Fruit fly (Drosophila melanogaster): Measurements from ENCODE around the gene pira.

The pira gene

DNA sequence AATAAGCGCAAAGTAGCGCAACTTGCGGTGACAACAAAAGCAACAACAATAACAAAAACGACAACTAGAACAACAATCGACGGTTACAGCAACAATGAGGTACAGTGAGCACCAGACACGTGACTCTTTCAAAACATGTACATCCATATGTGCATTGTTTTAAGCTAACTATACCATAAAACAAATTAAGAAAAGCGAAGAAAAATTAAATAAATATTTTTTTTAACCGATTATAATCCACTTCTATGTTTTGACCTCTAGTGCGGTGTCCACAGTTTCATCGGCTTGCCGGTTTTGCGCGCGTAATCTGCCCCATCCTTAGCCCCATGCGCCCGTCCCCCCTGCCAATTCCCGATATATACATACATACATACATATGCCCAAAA, 9.1 kb downstream of the pira start (continued):
- TF ChIP-seq Antp (GFP tag; optimal IDR thresholded peaks at IDR 0.05): peak; percentile 86
- no peak for TF ChIP-seq zf30C (GFP tag; optimal IDR thresholded peaks at IDR 0.05)
- peak; percentile 80 to 92 for TF ChIP-seq dpn (GFP tag; optimal IDR thresholded peaks at IDR 0.05)
- TF ChIP-seq fd102C (GFP tag; optimal IDR thresholded peaks at IDR 0.05): no peak
- peak; percentile 74 for TF ChIP-seq gcm (GFP tag; optimal IDR thresholded peaks at IDR 0.05)
- peak; percentile 87 for TF ChIP-seq BtbVII (GFP tag; optimal IDR thresholded peaks at IDR 0.05)
- peak in 1 of 2 experiments; percentile 55 for TF ChIP-seq Eip74EF (GFP tag; optimal IDR thresholded peaks at IDR 0.05)
- TF ChIP-seq CG11456 (GFP tag; IDR thresholded peaks at IDR 0.05): peak; percentile 97
- no peak for TF ChIP-seq Hr39 (optimal IDR thresholded peaks at IDR 0.05)
- peak; percentile 80 for TF ChIP-seq CG5245 (GFP tag; optimal IDR thresholded peaks at IDR 0.05)
- TF ChIP-seq CG12744 (GFP tag; optimal IDR thresholded peaks at IDR 0.05): peak; percentile 82
- TF ChIP-seq CG13287 (GFP tag; IDR thresholded peaks at IDR 0.05; ENCODE audit: partially characterized antibody): no peak
- peak; percentile 95 for TF ChIP-seq corto (GFP tag; optimal IDR thresholded peaks at IDR 0.05)
- TF ChIP-seq CG4617 (GFP tag; optimal IDR thresholded peaks at IDR 0.05; ENCODE audit: borderline replicate concordance): peak; percentile 68
- no peak for TF ChIP-seq stwl (tag; optimal IDR thresholded peaks at IDR 0.05)
- TF ChIP-seq ato (GFP tag; IDR thresholded peaks at IDR 0.05; ENCODE audit: partially characterized antibody): no peak
- TF ChIP-seq CG11085 (GFP tag; IDR thresholded peaks at IDR 0.05): peak; percentile 95
- peak; percentile 87 for TF ChIP-seq CG31441 (GFP tag; IDR thresholded peaks at IDR 0.05)
- peak; percentile 81 for TF ChIP-seq Bteb2 (GFP tag; optimal IDR thresholded peaks at IDR 0.05)
- peak; percentile 90 for TF ChIP-seq Oaz (GFP tag; IDR thresholded peaks at IDR 0.05)
- no peak for TF ChIP-seq knrl (GFP tag; IDR thresholded peaks at IDR 0.05; ENCODE audit: partially characterized antibody)
- TF ChIP-seq da (GFP tag; optimal IDR thresholded peaks at IDR 0.05): peak; percentile 49
- peak; percentile 6 for TF ChIP-seq CG14965 (GFP tag; optimal IDR thresholded peaks at IDR 0.05; ENCODE audit: borderline replicate concordance)
- no peak for TF ChIP-seq Dll (GFP tag; IDR thresholded peaks at IDR 0.05; ENCODE audit: partially characterized antibody)
- peak; percentile 92 for TF ChIP-seq H15 (GFP tag; IDR thresholded peaks at IDR 0.05)
- peak in 1 of 2 experiments; percentile 2 for TF ChIP-seq insv (GFP tag; optimal IDR thresholded peaks at IDR 0.05)
- TF ChIP-seq maf-S (GFP tag; optimal IDR thresholded peaks at IDR 0.05): peak; percentile 82
- no peak for TF ChIP-seq hbn (GFP tag; IDR thresholded peaks at IDR 0.05; ENCODE audit: partially characterized antibody)
- peak; percentile 86 for TF ChIP-seq CG7357 (GFP tag; IDR thresholded peaks at IDR 0.05)
- peak; percentile 67; the same call in 1 of the 2 replicates for TF ChIP-seq aop (GFP tag; IDR thresholded peaks at IDR 0.05)
- peak; percentile 38 for TF ChIP-seq fd64A (GFP tag; optimal IDR thresholded peaks at IDR 0.05)
- TF ChIP-seq Abd-B (GFP tag; optimal IDR thresholded peaks at IDR 0.05): peak; percentile 63
- TF ChIP-seq CG1647 (GFP tag; optimal IDR thresholded peaks at IDR 0.05): peak; percentile 73
- no peak for TF ChIP-seq cg (GFP tag; optimal IDR thresholded peaks at IDR 0.05)
- TF ChIP-seq ab (GFP tag; optimal IDR thresholded peaks at IDR 0.05): peak; percentile 88
- 0 out of 3 replicates have a peak, but pooled peaks have one; percentile 46 for TF ChIP-seq z (GFP tag; IDR thresholded peaks at IDR 0.05)
- peak; percentile 93 for TF ChIP-seq esg (GFP tag; conservative IDR thresholded peaks at IDR 0.05)
- peak; percentile 89 for TF ChIP-seq Lim3 (GFP tag; IDR thresholded peaks at IDR 0.05)
- peak; percentile 56 for TF ChIP-seq sug (tag; optimal IDR thresholded peaks at IDR 0.05)
- no peak for TF ChIP-seq pfk (GFP tag; optimal IDR thresholded peaks at IDR 0.05)
- peak; percentile 96 for TF ChIP-seq stc (GFP tag; IDR thresholded peaks at IDR 0.05)
- no peak for TF ChIP-seq CG42726 (GFP tag; IDR thresholded peaks at IDR 0.05; ENCODE audit: partially characterized antibody)
- TF ChIP-seq Sox100B (GFP tag; optimal IDR thresholded peaks at IDR 0.05): peak; percentile 79
- peak; percentile 40 for TF ChIP-seq Dref (GFP tag; IDR thresholded peaks at IDR 0.05)
- peak; percentile 85 for TF ChIP-seq CG17361 (GFP tag; IDR thresholded peaks at IDR 0.05)
- TF ChIP-seq CG17385 (GFP tag; optimal IDR thresholded peaks at IDR 0.05): peak; percentile 86
- peak; percentile 29 for TF ChIP-seq exex (tag; optimal IDR thresholded peaks at IDR 0.05)
- peak; percentile 97 for TF ChIP-seq al (GFP tag; IDR thresholded peaks at IDR 0.05)
- peak; percentile 92 for TF ChIP-seq Xrp1 (GFP tag; IDR thresholded peaks at IDR 0.05)
- TF ChIP-seq HLH54F (GFP tag; optimal IDR thresholded peaks at IDR 0.05): peak; percentile 92
- no peak for TF ChIP-seq inv (GFP tag; IDR thresholded peaks at IDR 0.05; ENCODE audit: partially characterized antibody)

All from whole organism, embryonic.